Worm (Caenorhabditis elegans) whole organism, L1 larva: ENCODE data around the gene nas-3.

ENCODE experiments used
- C04F5.9 ChIP-seq: sonication (generic microtip); optimal IDR thresholded peaks from 2 replicates; lab custom pipeline; 2016; ENCODE audit warnings: missing genetic modification characterization, missing compliant biosample characterization
- C16A3.4 ChIP-seq: fragments of 150-350 bp; optimal IDR thresholded peaks from 2 replicates; lab custom pipeline; 2014; ENCODE audit warnings: missing biosample characterization, missing genetic modification characterization
- F16B12.6 ChIP-seq: fragments of 150-350 bp; optimal IDR thresholded peaks from 2 replicates; lab custom pipeline; 2014; ENCODE audit warnings: missing biosample characterization, missing genetic modification characterization
- Y116A8C.19 ChIP-seq: sonication (generic microtip); optimal IDR thresholded peaks from 2 replicates; lab custom pipeline; 2016; ENCODE audit warnings: missing compliant biosample characterization, missing genetic modification characterization, borderline replicate concordance
- aha-1 ChIP-seq: fragments of 150-350 bp; optimal IDR thresholded peaks from 2 replicates; lab custom pipeline; 2014; ENCODE audit warnings: missing biosample characterization, missing genetic modification characterization
- blmp-1 ChIP-seq: fragments of 150-350 bp; optimal IDR thresholded peaks from 2 replicates; lab custom pipeline; 2014; ENCODE audit warnings: missing biosample characterization, missing genetic modification characterization
- ceh-63 ChIP-seq: fragments of 200-800 bp; sonication (Bioruptor generic); optimal IDR thresholded peaks from 2 replicates; lab custom pipeline; 2018; ENCODE audit warnings: mild to moderate bottlenecking, missing genetic modification characterization, missing compliant biosample characterization
- ceh-8 ChIP-seq: fragments of 200-800 bp; sonication (Bioruptor generic); optimal IDR thresholded peaks from 2 replicates; lab custom pipeline; 2018; ENCODE audit warnings: mild to moderate bottlenecking, missing genetic modification characterization, moderate library complexity, missing compliant biosample characterization
- ceh-88 ChIP-seq: fragments of 200-800 bp; sonication (Bioruptor generic); IDR thresholded peaks from 2 replicates; pipeline ENCODE4 v1.3.6; 2022; ENCODE audit warnings: missing genetic modification characterization, missing compliant biosample characterization
- ceh-90 ChIP-seq: sonication (generic microtip); optimal IDR thresholded peaks from 2 replicates; lab custom pipeline; 2016; ENCODE audit warnings: missing genetic modification characterization, missing compliant biosample characterization
- efl-1 ChIP-seq, 4 experiments: fragments of 150-350 bp; optimal IDR thresholded peaks in 3 of 4; peaks in 1 of 4; 1 replicate in 1 of 4; 2 replicates in 3 of 4; lab custom pipeline; 2014; ENCODE audit warnings: missing biosample characterization in 2 of 4, missing genetic modification characterization in 2 of 4, missing genetic modification reagents in 2 of 4
- efl-3 ChIP-seq: fragments of 200-800 bp; sonication (Bioruptor generic); optimal IDR thresholded peaks from 2 replicates; lab custom pipeline; 2018; ENCODE audit warnings: mild to moderate bottlenecking, missing genetic modification characterization, missing compliant biosample characterization
- elt-2 ChIP-seq: sonication (generic microtip); optimal IDR thresholded peaks from 2 replicates; lab custom pipeline; 2016; ENCODE audit warnings: missing genetic modification characterization, mild to moderate bottlenecking, inconsistent platforms, missing compliant biosample characterization, missing genetic modification reagents
- elt-3 ChIP-seq, 6 experiments: fragments of 150-350 bp in 1 of 6; sonication (generic microtip); optimal IDR thresholded peaks; 2 replicates each; lab custom pipeline; 2017 to 2018; ENCODE audit warnings: missing biosample characterization in 6 of 6, missing genetic modification characterization in 6 of 6, inconsistent platforms in 1 of 6
- fkh-8 ChIP-seq: sonication (generic microtip); optimal IDR thresholded peaks from 2 replicates; lab custom pipeline; 2016; ENCODE audit warnings: mild to moderate bottlenecking, missing genetic modification characterization, missing compliant biosample characterization
- grh-1 ChIP-seq: fragments of 200-800 bp; sonication (Bioruptor generic); IDR thresholded peaks from 2 replicates; pipeline ENCODE4 v1.3.6; 2022; ENCODE audit warnings: missing genetic modification reagents, missing genetic modification characterization, missing compliant biosample characterization
- hlh-17 ChIP-seq: fragments of 200-800 bp; sonication (Bioruptor generic); optimal IDR thresholded peaks from 2 replicates; lab custom pipeline; 2018; ENCODE audit warnings: missing genetic modification characterization, mild to moderate bottlenecking, missing compliant biosample characterization, moderate library complexity, borderline replicate concordance
- hpl-2 ChIP-seq: fragments of 150-350 bp; optimal IDR thresholded peaks from 2 replicates; lab custom pipeline; 2014; ENCODE audit warnings: missing biosample characterization, missing genetic modification reagents, missing genetic modification characterization
- lin-13 ChIP-seq: fragments of 150-350 bp; optimal IDR thresholded peaks from 2 replicates; lab custom pipeline; 2014; ENCODE audit warnings: missing biosample characterization, missing genetic modification reagents, missing genetic modification characterization
- lin-35 ChIP-seq, 2 experiments: fragments of 150-350 bp; optimal IDR thresholded peaks; 2 replicates each; lab custom pipeline; 2014; ENCODE audit warnings: missing biosample characterization in 2 of 2, missing genetic modification characterization in 2 of 2, missing genetic modification reagents in 2 of 2
- lsy-2 ChIP-seq, 2 experiments: fragments of 150-350 bp; optimal IDR thresholded peaks; 2 replicates each; lab custom pipeline; 2014; ENCODE audit warnings: missing biosample characterization in 2 of 2, missing genetic modification characterization in 2 of 2
- mdl-1 ChIP-seq, 2 experiments: fragments of 150-350 bp; optimal IDR thresholded peaks; 2 replicates each; lab custom pipeline; 2014 to 2017; ENCODE audit warnings: missing biosample characterization in 2 of 2, missing genetic modification characterization in 2 of 2, inconsistent platforms in 1 of 2
- mef-2 ChIP-seq: fragments of 150-350 bp; optimal IDR thresholded peaks from 2 replicates; lab custom pipeline; 2014; ENCODE audit warnings: missing biosample characterization, missing genetic modification characterization
- mep-1 ChIP-seq: fragments of 150-350 bp; optimal IDR thresholded peaks from 2 replicates; lab custom pipeline; 2014; ENCODE audit warnings: missing biosample characterization, missing genetic modification characterization
- nhr-11 ChIP-seq: fragments of 150-350 bp; optimal IDR thresholded peaks from 2 replicates; lab custom pipeline; 2014; ENCODE audit warnings: missing biosample characterization, missing genetic modification characterization
- nhr-20 ChIP-seq: sonication (generic microtip); optimal IDR thresholded peaks from 2 replicates; lab custom pipeline; 2016; ENCODE audit warnings: mild to moderate bottlenecking, missing genetic modification characterization, missing compliant biosample characterization
- nhr-237 ChIP-seq: fragments of 150-350 bp; optimal IDR thresholded peaks from 2 replicates; lab custom pipeline; 2014; ENCODE audit warnings: missing biosample characterization, missing genetic modification characterization
- nhr-28 ChIP-seq: fragments of 150-350 bp; optimal IDR thresholded peaks from 2 replicates; lab custom pipeline; 2014; ENCODE audit warnings: missing biosample characterization, missing genetic modification characterization
- nhr-71 ChIP-seq: sonication (generic microtip); optimal IDR thresholded peaks from 2 replicates; lab custom pipeline; 2016; ENCODE audit warnings: mild to moderate bottlenecking, missing genetic modification characterization, moderate library complexity, missing compliant biosample characterization
- nhr-77 ChIP-seq: fragments of 150-350 bp; optimal IDR thresholded peaks from 2 replicates; lab custom pipeline; 2014; ENCODE audit warnings: missing biosample characterization, missing genetic modification characterization
- nhr-85 ChIP-seq: sonication (generic microtip); peaks from one replicate; lab custom pipeline; 2016; ENCODE audit warnings: missing genetic modification characterization, inconsistent platforms, missing compliant biosample characterization
- nhr-90 ChIP-seq: sonication (generic microtip); optimal IDR thresholded peaks from 2 replicates; lab custom pipeline; 2016; ENCODE audit warnings: mild to moderate bottlenecking, missing genetic modification characterization, missing compliant biosample characterization; ENCODE audit not compliant: poor library complexity
- pax-3 ChIP-seq: fragments of 200-800 bp; sonication (Bioruptor generic); optimal IDR thresholded peaks from 2 replicates; lab custom pipeline; 2018; ENCODE audit warnings: mild to moderate bottlenecking, missing genetic modification characterization, moderate library complexity, missing compliant biosample characterization
- rnt-1 ChIP-seq: sonication (generic microtip); optimal IDR thresholded peaks from 2 replicates; lab custom pipeline; 2016; ENCODE audit warnings: mild to moderate bottlenecking, missing genetic modification characterization, moderate library complexity, missing compliant biosample characterization
- skn-1 ChIP-seq: fragments of 150-350 bp; optimal IDR thresholded peaks from 2 replicates; lab custom pipeline; 2014; ENCODE audit warnings: missing biosample characterization, missing genetic modification characterization
- snu-23 ChIP-seq: sonication (generic microtip); optimal IDR thresholded peaks from 2 replicates; lab custom pipeline; 2016; ENCODE audit warnings: missing genetic modification characterization, missing compliant biosample characterization
- sup-37 ChIP-seq: fragments of 200-800 bp; sonication (Bioruptor generic); optimal IDR thresholded peaks from 2 replicates; lab custom pipeline; 2018; ENCODE audit warnings: mild to moderate bottlenecking, missing genetic modification characterization, missing compliant biosample characterization
- unc-130 ChIP-seq: fragments of 150-350 bp; optimal IDR thresholded peaks from 2 replicates; lab custom pipeline; 2017; ENCODE audit warnings: missing biosample characterization, missing genetic modification characterization, inconsistent platforms
- unc-86 ChIP-seq: sonication (generic microtip); optimal IDR thresholded peaks from 2 replicates; lab custom pipeline; 2016; ENCODE audit warnings: missing genetic modification characterization, missing compliant biosample characterization
- vab-15 ChIP-seq: sonication (generic microtip); optimal IDR thresholded peaks from 2 replicates; lab custom pipeline; 2017; ENCODE audit warnings: missing genotype, mild to moderate bottlenecking, missing genetic modification characterization, missing compliant biosample characterization

The nas-3 gene

ce11 chrV:9504474-9504960, 26.6 kb downstream of the nas-3 start, which contains the start of gene haao-1 (continued):
- TF ChIP-seq mef-2 (tag; lab: Kevin White, UChicago) (no peak), vab-15 (tag; lab: Kevin White, UChicago) (no peak), mep-1 (tag; lab: Kevin White, UChicago) (peak; percentile 30), elt-3 (tag; optimal IDR thresholded peaks at IDR 0.05; lab: Kevin White, UChicago) (peak in 1 of 6 experiments; percentile 57), ceh-88 (GFP tag; lab: Robert Waterston, UW) (no peak), C04F5.9 (tag; lab: Kevin White, UChicago) (no peak), elt-2 (tag; lab: Kevin White, UChicago) (no peak), Y116A8C.19 (tag; lab: Kevin White, UChicago) (no peak), nhr-28 (no peak), aha-1 (tag; lab: Kevin White, UChicago) (no peak), nhr-20 (peak; percentile 20), F16B12.6 (tag; lab: Kevin White, UChicago) (no peak), blmp-1 (tag; lab: Kevin White, UChicago) (peak; percentile 69), rnt-1 (tag; lab: Kevin White, UChicago) (no peak), lin-13 (GFP tag; lab: Kevin White, UChicago) (no peak), grh-1 (no peak), unc-86 (tag; lab: Kevin White, UChicago) (no peak), ceh-8 (GFP tag; lab: Kevin White, UChicago) (no peak)
- TF ChIP-seq, all 84 proteins: peak for 8

- TF ChIP-seq mdl-1 (tag; optimal IDR thresholded peaks at IDR 0.05; lab: Kevin White, UChicago) = peak in 1 of 2 experiments; percentile 11
- peak in 1 of 2 experiments; percentile 40 for TF ChIP-seq lin-35 (GFP tag; optimal IDR thresholded peaks at IDR 0.05; lab: Kevin White, UChicago)
- peak; percentile 30 for TF ChIP-seq nhr-20
- TF ChIP-seq nhr-90 (tag; lab: Kevin White, UChicago) = peak; percentile 2
- TF ChIP-seq sup-37 (GFP tag; lab: Kevin White, UChicago) = no peak
- TF ChIP-seq elt-2 (tag; lab: Kevin White, UChicago) = peak; percentile 72
Observed at ce11 chrV:9506931-9507330, 29.0 kb downstream of the nas-3 start.

- TF ChIP-seq nhr-11 (tag; lab: Kevin White, UChicago) (no peak), ceh-63 (GFP tag; lab: Kevin White, UChicago) (no peak), unc-86 (tag; lab: Kevin White, UChicago) (no peak), lsy-2 (tag; optimal IDR thresholded peaks at IDR 0.05; lab: Kevin White, UChicago) (no peak), Y116A8C.19 (tag; lab: Kevin White, UChicago) (no peak), nhr-90 (tag; lab: Kevin White, UChicago) (no peak), unc-130 (tag; lab: Kevin White, UChicago) (no peak), nhr-85 (tag; lab: Kevin White, UChicago) (no peak), hlh-17 (GFP tag; lab: Kevin White, UChicago) (no peak), efl-3 (GFP tag; lab: Kevin White, UChicago) (no peak), aha-1 (tag; lab: Kevin White, UChicago) (no peak), C16A3.4 (no peak), efl-1 (optimal IDR thresholded peaks at IDR 0.05; lab: Kevin White, UChicago) (no peak), efl-1 (GFP tag; optimal IDR thresholded peaks at IDR 0.05 in 1 of 2; lab: Kevin White, UChicago) (peak in 1 of 2 experiments; percentile 51), C04F5.9 (tag; lab: Kevin White, UChicago) (no peak), nhr-237 (tag; lab: Kevin White, UChicago) (no peak), elt-2 (tag; lab: Kevin White, UChicago) (peak; percentile 12), lin-35 (GFP tag; optimal IDR thresholded peaks at IDR 0.05; lab: Kevin White, UChicago) (peak in 1 of 2 experiments; percentile 12), nhr-77 (tag; lab: Kevin White, UChicago) (no peak), nhr-20 (peak; percentile 13), ceh-88 (GFP tag; lab: Robert Waterston, UW) (no peak), ceh-90 (tag; lab: Kevin White, UChicago) (no peak), snu-23 (GFP tag; lab: Kevin White, UChicago) (no peak), nhr-71 (no peak), hpl-2 (GFP tag; lab: Kevin White, UChicago) (no peak), skn-1 (tag; lab: Kevin White, UChicago) (no peak), fkh-8 (no peak), elt-3 (tag; optimal IDR thresholded peaks at IDR 0.05; lab: Kevin White, UChicago) (peak in 1 of 6 experiments; percentile 4), pax-3 (tag; lab: Kevin White, UChicago) (no peak), lin-13 (GFP tag; lab: Kevin White, UChicago) (no peak)
Observed at ce11 chrV:9507742-9508141, 29.8 kb downstream of the nas-3 start, which contains the start of gene acs-14. TSS of gene acs-14 (plus strand) at chrV:9508132.
